Worm (Caenorhabditis elegans) whole organism, mixed stage, embryonic: ENCODE measurements around the gene F43G6.10.

Source experiments
- ceh-83 ChIP-seq: fragments of 200-800 bp; sonication (Bioruptor generic); optimal IDR thresholded peaks from 2 replicates; lab custom pipeline; 2018; ENCODE audit warnings: mild to moderate bottlenecking, missing genetic modification characterization, missing compliant biosample characterization
- elt-3 ChIP-seq: fragments of 150-350 bp; optimal IDR thresholded peaks from 2 replicates; lab custom pipeline; 2014; ENCODE audit warnings: missing biosample characterization, missing genetic modification characterization
- lin-32 ChIP-seq: fragments of 200-800 bp; sonication (Bioruptor generic); optimal IDR thresholded peaks from 2 replicates; lab custom pipeline; 2018; ENCODE audit warnings: mild to moderate bottlenecking, missing genetic modification characterization, missing compliant biosample characterization
- mab-5 ChIP-seq: fragments of 150-350 bp; optimal IDR thresholded peaks from 2 replicates; lab custom pipeline; 2014; ENCODE audit warnings: missing biosample characterization, missing genetic modification characterization
- nhr-12 ChIP-seq: fragments of 150-350 bp; optimal IDR thresholded peaks from 2 replicates; lab custom pipeline; 2014; ENCODE audit warnings: missing biosample characterization, missing genetic modification characterization
- snpc-4 ChIP-seq: fragments of 150-350 bp; optimal IDR thresholded peaks from 2 replicates; lab custom pipeline; 2014; ENCODE audit warnings: missing biosample characterization, missing genetic modification characterization
- unc-62 ChIP-seq: fragments of 150-350 bp; optimal IDR thresholded peaks from 2 replicates; lab custom pipeline; 2014; ENCODE audit warnings: missing biosample characterization, missing genetic modification reagents, missing genetic modification characterization

ce11 chrII:11806256-11806655 lies 2.9 kb upstream of the F43G6.10 start, which contains the start of gene jmjd-1.1:
- TF ChIP-seq elt-3 (tag; lab: Kevin White, UChicago) (no peak), unc-62 (GFP tag; lab: Kevin White, UChicago) (no peak), snpc-4 (tag; lab: Kevin White, UChicago) (no peak), lin-32 (GFP tag; lab: Kevin White, UChicago) (no peak), mab-5 (no peak), ceh-83 (GFP tag; lab: Kevin White, UChicago) (no peak), nhr-12 (tag; lab: Kevin White, UChicago) (no peak)
